Worm (Caenorhabditis elegans): Measurements from ENCODE around the gene txt-10.

Gene txt-10

DNA sequence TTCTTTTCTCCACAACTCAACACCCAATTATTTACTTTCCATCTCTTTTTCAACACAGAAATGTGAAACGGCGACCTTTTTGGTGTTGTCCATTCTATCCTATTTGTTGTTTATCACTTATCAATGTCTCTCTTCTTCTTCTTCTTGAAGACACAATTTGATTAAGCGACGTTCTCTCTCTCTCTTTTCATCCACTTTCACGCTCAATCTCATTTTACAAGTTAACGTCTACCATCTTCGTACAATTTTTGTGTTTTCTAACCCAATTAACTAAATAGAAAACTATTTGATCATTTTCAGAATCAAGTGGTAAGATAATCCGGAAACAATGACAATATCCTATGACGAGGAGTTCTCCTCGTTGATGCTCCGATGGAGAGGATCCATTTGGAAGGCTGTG, 25.1 kb upstream of the txt-10 start, which contains the start of gene best-14:
best-14 (plus strand) TSS at position 301 of the 400 bp plus-strand sequence.
- TF ChIP-seq W03F9.2 (tag; optimal IDR thresholded peaks at IDR 0.05), result no peak
- TF ChIP-seq dao-5 (tag; optimal IDR thresholded peaks at IDR 0.05), result no peak
- no peak for TF ChIP-seq him-1 (tag; optimal IDR thresholded peaks at IDR 0.05)

DNA sequence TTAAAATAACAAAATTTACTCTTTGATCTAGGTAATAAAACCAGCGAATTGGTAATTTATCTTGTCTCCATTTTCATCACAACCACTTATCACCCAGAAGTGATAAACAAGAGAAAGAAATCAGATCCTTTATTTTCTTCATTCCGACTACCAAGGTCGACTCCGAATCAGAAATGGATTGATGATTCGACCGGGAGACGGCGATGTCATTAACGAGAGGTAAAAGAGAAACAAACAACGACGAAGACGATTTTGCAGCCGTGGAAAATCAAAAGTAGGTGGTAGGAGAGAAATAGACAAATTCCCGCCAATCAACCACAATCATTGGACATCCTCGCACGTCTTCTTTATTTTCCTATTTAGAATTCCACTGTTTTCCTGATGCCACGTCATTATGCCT, 24.5 kb upstream of the txt-10 start:
- TF ChIP-seq W03F9.2 (tag; optimal IDR thresholded peaks at IDR 0.05), result no peak
- no peak for TF ChIP-seq him-1 (tag; optimal IDR thresholded peaks at IDR 0.05)
- no peak for TF ChIP-seq dao-5 (tag; optimal IDR thresholded peaks at IDR 0.05)

DNA sequence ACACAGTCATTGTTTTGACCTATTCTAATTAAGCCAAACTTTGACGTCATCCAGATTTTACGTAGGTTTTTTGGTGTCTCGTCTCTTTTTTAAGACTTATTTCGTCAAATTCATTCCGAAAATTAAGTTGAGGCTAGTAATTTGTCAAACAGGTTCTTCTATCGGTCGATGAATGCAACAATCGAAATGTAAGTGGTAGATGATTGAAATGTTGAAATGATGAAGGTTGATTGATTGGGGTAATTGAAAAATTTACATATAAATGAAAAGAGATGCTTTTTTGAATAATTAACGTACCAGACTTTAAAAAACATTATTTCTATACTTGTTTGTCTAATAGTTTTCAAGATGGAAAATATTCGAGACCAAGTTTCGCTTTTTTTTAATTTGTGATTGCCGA, 23.7 kb upstream of the txt-10 start:
- TF ChIP-seq him-1 (tag; optimal IDR thresholded peaks at IDR 0.05) (no peak), W03F9.2 (tag; optimal IDR thresholded peaks at IDR 0.05) (no peak), dao-5 (tag; optimal IDR thresholded peaks at IDR 0.05) (no peak)

ce11 chrV:10555239-10555638, 22.6 kb upstream of the txt-10 start, which contains the start of gene F32G8.3:
TSS of gene F32G8.3 (minus strand) at chrV:10555339.
- TF ChIP-seq him-1 (tag; optimal IDR thresholded peaks at IDR 0.05) (no peak), dao-5 (tag; optimal IDR thresholded peaks at IDR 0.05) (no peak), W03F9.2 (tag; optimal IDR thresholded peaks at IDR 0.05) (no peak)

DNA sequence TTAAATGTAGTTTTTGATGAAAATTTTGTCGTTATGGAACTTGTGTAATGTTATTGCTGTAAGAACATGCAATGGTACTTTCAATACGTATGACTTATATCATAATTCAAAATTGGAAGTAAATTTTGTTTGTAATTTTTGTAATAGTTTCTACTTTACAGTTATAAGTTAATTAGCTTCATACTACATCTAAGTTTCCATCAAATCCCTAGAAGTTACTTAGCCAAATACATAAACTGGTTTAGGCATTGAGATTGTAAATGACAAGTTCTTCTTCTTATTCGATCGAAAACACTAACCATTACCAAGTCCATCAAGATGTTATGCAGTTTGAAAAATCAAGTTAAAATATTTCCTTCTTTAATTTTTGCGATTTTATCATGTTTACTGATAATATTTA, 17.1 kb upstream of the txt-10 start, which contains the start of gene F32G8.2:
F32G8.2 (plus strand) TSS at position 301 of the 400 bp plus-strand sequence.
- TF ChIP-seq him-1 (tag; optimal IDR thresholded peaks at IDR 0.05) (no peak), dao-5 (tag; optimal IDR thresholded peaks at IDR 0.05) (no peak), W03F9.2 (tag; optimal IDR thresholded peaks at IDR 0.05) (no peak)

- TF ChIP-seq W03F9.2 (tag; optimal IDR thresholded peaks at IDR 0.05) (no peak), dao-5 (tag; optimal IDR thresholded peaks at IDR 0.05) (no peak), him-1 (tag; optimal IDR thresholded peaks at IDR 0.05) (no peak)
Measured at ce11 chrV:10548981-10549380, 16.4 kb upstream of the txt-10 start, which contains the start of gene srd-34. TSS of gene srd-34 (minus strand) at chrV:10549081.

DNA sequence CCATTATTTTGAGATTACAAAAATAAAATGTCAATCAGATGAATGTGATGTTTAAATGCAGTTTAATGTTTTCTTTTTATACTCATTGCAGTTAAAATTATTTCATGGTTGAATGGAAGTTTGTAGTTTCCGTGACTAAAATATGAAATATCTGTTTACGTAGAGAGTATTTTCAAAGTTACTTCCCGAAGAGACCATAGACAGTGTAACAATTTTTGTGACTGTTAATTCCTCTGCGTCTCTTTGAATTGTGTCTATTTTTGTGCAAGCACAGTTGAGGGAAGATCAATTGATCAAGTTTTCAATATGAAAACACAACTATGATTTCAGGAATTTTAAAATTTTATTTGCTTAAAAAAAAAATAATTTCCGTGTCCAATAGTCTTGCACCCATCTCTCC, 14.1 kb upstream of the txt-10 start, which contains the start of gene F25D1.5:
F25D1.5 (minus strand) TSS at position 35 of the 400 bp plus-strand sequence.
- TF ChIP-seq dao-5 (tag; optimal IDR thresholded peaks at IDR 0.05) (no peak), W03F9.2 (tag; optimal IDR thresholded peaks at IDR 0.05) (no peak), him-1 (tag; optimal IDR thresholded peaks at IDR 0.05) (no peak)

- no peak for TF ChIP-seq W03F9.2 (tag; optimal IDR thresholded peaks at IDR 0.05)
- no peak for TF ChIP-seq dao-5 (tag; optimal IDR thresholded peaks at IDR 0.05)
- TF ChIP-seq him-1 (tag; optimal IDR thresholded peaks at IDR 0.05), result no peak
Measured at ce11 chrV:10540024-10540423, 7.4 kb upstream of the txt-10 start, which contains the start of gene degt-1. TSS of gene degt-1 (plus strand) at chrV:10540324.

ce11 chrV:10539114-10539513, 6.5 kb upstream of the txt-10 start, which contains the start of gene F25D1.8:
TSS of gene F25D1.8 (plus strand) at chrV:10539414.
- no peak for TF ChIP-seq W03F9.2 (tag; optimal IDR thresholded peaks at IDR 0.05)
- no peak for TF ChIP-seq him-1 (tag; optimal IDR thresholded peaks at IDR 0.05)
- no peak for TF ChIP-seq dao-5 (tag; optimal IDR thresholded peaks at IDR 0.05)

DNA sequence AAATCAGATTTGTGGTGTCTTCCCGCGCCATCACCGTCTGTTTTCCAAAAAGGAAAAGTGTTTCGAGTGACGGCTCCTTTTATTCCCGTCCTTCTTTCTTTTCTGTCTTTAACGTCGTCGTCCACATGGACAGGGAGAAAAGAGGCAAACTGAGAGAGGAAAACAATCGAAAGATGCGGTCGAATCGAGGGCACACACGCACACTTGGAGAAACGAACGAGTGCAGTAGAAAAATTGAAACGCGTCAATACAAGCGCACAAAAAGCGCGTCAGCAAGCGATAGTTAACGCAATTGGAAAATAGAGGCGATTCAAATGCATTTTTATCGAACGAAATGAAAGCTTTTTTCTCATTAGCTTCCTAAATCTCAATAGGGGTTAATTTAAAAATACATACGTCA, 4.2 kb upstream of the txt-10 start:
- TF ChIP-seq him-1 (tag; optimal IDR thresholded peaks at IDR 0.05) (peak; percentile 88), dao-5 (tag; optimal IDR thresholded peaks at IDR 0.05) (no peak), W03F9.2 (tag; optimal IDR thresholded peaks at IDR 0.05) (peak; percentile 72)

DNA sequence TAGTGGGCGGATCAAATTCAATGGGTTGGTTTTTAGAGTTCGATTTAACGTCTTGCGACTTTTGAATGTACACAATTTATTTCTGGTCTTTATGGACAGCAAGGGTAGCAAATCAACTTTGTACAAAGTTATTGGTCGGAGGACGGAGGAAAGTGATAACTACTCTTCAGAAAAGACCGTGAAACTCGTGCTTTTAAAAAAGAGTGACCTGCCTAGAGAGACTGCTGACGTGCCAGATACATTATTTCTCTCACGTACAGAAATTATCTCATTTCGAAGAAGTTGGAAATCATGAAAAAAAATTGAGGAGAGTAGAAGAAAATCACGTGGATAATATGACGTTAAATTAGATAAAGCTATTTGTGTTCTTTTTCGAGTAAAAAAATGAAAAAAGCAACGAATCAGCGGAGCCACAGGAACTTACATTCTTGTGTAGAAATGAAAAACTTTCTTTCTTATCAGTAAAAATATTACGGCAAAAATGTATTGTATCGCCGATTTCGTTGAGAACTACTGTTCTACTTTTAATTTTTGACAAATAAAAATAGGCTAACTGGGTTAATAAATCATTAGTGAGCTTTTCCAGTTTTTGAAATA, 3.6 kb upstream of the txt-10 start, which contains the start of gene ppm-1.A:
ppm-1.A (minus strand) TSS at position 294 of the 597 bp plus-strand sequence.
- no peak for TF ChIP-seq dao-5 (tag; optimal IDR thresholded peaks at IDR 0.05)

DNA sequence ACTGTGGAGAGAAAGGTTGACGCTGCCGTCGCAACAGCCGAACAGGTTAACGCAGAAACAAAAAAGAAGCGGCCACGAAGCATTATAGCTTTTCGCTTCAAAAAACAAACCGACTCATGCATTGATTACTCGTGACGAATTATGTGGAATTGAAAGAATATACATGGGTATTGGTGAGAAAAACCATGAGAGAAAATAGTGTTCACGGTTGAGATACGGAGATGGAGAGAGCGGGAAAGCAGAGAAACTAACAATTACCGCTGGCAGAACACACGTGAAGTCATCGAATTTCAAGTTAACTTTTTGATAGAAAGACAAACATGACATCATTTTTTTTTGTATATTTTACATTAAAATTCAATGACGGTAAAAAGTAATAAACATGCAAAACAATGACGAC, 2.7 kb upstream of the txt-10 start:
- no peak for TF ChIP-seq dao-5 (tag; optimal IDR thresholded peaks at IDR 0.05)
- TF ChIP-seq W03F9.2 (tag; optimal IDR thresholded peaks at IDR 0.05), result peak; percentile 20

DNA sequence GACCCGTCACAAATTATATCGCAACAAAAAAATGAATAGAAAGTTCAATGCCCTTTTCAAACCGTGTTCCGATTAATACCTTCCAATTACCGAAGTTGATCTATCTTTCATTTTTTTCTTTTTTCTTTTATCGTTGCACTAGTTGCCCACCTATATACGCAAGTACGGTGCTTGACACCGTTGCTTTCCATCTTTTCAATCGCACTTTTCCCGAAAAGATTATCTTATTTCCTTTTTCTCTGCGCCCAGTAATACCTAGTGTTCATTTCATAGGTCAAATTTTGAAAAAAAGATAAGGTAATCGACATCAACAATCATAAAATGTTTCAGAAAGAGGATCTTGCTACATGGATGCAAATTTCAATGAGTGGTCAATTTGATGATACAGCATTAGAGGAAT, 3.0 kb downstream of the txt-10 start:
- TF ChIP-seq him-1 (tag; optimal IDR thresholded peaks at IDR 0.05), result no peak
- TF ChIP-seq W03F9.2 (tag; optimal IDR thresholded peaks at IDR 0.05), result no peak
- no peak for TF ChIP-seq dao-5 (tag; optimal IDR thresholded peaks at IDR 0.05)

- TF ChIP-seq him-1 (tag; optimal IDR thresholded peaks at IDR 0.05) (no peak), W03F9.2 (tag; optimal IDR thresholded peaks at IDR 0.05) (no peak), dao-5 (tag; optimal IDR thresholded peaks at IDR 0.05) (no peak)
Measured at ce11 chrV:10528500-10528899, 4.1 kb downstream of the txt-10 start, which contains the start of gene F25D1.3. TSS of gene F25D1.3 (plus strand) at chrV:10528724.

DNA sequence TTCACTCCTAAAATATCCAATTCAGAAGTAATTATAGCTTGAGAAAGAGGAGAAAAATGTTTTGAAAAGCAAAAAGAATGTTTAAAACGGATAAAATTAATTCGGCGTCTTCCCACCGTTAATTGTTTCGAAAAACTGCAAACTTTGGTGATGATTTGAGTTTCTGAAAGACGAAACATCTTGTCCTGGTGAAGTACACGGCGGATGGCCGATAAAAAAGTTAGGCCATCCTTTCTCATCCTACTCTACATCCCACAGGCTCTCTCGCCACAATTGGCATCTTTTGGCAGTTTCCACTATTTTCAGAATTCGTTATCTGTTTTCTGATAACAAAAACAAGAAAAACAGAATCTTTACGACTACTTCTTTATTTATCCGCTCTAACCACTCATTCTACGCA, 6.7 kb downstream of the txt-10 start, which contains the start of the genes C35A5.8 and hda-11:
C35A5.8 (minus strand) TSS at position 7 of the 400 bp plus-strand sequence.
hda-11 (plus strand) TSS at position 283 of the 400 bp plus-strand sequence.
- TF ChIP-seq him-1 (tag; optimal IDR thresholded peaks at IDR 0.05), result peak; percentile 47
- no peak for TF ChIP-seq dao-5 (tag; optimal IDR thresholded peaks at IDR 0.05)
